Fruit fly (Drosophila melanogaster): ENCODE results near the gene Polr1E.

Gene Polr1E

DNA sequence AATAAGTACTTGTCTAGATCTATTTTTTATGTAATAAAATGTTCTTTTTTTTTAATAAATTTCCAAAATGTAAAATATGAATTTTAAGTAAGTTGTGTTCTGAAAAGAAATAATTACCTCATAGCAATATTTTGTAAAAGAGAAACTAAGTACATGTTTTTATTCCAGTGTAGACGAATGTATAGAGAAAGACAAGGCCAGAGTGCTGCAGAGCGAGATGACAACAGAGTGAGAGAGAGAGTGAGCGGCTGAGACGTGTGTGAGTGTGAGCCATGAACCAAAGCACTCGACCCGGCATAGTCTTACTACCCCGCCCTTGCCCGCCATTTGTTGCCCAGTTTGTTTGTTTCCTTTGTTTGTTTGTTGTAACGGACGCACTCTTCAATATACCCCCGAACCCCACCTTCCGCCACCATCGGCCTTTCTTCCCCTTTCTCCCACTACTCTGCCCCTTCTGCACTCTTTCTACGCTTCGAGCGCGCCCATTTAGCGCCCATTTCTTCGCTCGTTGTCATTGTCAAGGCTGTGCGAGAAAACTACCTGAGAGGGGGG is 9.9 kb upstream of the Polr1E start (continued):
- TF ChIP-seq chinmo (GFP tag; IDR thresholded peaks at IDR 0.05; ENCODE audit: partially characterized antibody) (peak; percentile 78; the same call in 2 of the 4 replicates), slbo (GFP tag; IDR thresholded peaks at IDR 0.05) (peak; percentile 50), Usf (GFP tag; optimal IDR thresholded peaks at IDR 0.05) (no peak), CG7928 (GFP tag; optimal IDR thresholded peaks at IDR 0.05) (no peak), CG8089 (GFP tag; optimal IDR thresholded peaks at IDR 0.05) (peak; percentile 52), CG31388 (GFP tag; optimal IDR thresholded peaks at IDR 0.05) (no peak), CG6272 (GFP tag; IDR thresholded peaks at IDR 0.05) (0 out of 2 replicates have a peak, but pooled peaks have one; percentile 30), hkb (optimal IDR thresholded peaks at IDR 0.05) (no peak), hkb (GFP tag; IDR thresholded peaks at IDR 0.05) (peak; percentile 73), CG10979 (tag; optimal IDR thresholded peaks at IDR 0.05) (peak; percentile 66), fd102C (GFP tag; optimal IDR thresholded peaks at IDR 0.05) (no peak), CG8924 (tag; optimal IDR thresholded peaks at IDR 0.05) (peak; percentile 73), Asciz (GFP tag; optimal IDR thresholded peaks at IDR 0.05) (peak; percentile 77), aop (GFP tag; IDR thresholded peaks at IDR 0.05) (peak; percentile 84; the same call in 1 of the 2 replicates), CG10209 (GFP tag; optimal IDR thresholded peaks at IDR 0.05) (peak; percentile 48), pum (GFP tag; optimal IDR thresholded peaks at IDR 0.05) (peak; percentile 14), Six4 (GFP tag; optimal IDR thresholded peaks at IDR 0.05) (no peak), Hey (tag; optimal IDR thresholded peaks at IDR 0.05) (peak; percentile 45), en (GFP tag; optimal IDR thresholded peaks at IDR 0.05) (no peak), eve (GFP tag; optimal IDR thresholded peaks at IDR 0.05) (no peak), Tbp (GFP tag; optimal IDR thresholded peaks at IDR 0.05) (no peak), br (optimal IDR thresholded peaks at IDR 0.05) (no peak), Atf6 (GFP tag; IDR thresholded peaks at IDR 0.05) (no peak), Sry-δ (GFP tag; optimal IDR thresholded peaks at IDR 0.05) (no peak), trem (tag; optimal IDR thresholded peaks at IDR 0.05) (no peak), CG1832 (GFP tag; optimal IDR thresholded peaks at IDR 0.05) (peak; percentile 71), ab (GFP tag; optimal IDR thresholded peaks at IDR 0.05) (peak; percentile 25), CG32532 (GFP tag; IDR thresholded peaks at IDR 0.05) (peak; percentile 50; the same call in 1 of the 2 replicates), CG6654 (GFP tag; optimal IDR thresholded peaks at IDR 0.05) (no peak), CG10565 (GFP tag; optimal IDR thresholded peaks at IDR 0.05) (no peak), CG17802 (tag; optimal IDR thresholded peaks at IDR 0.05) (peak; percentile 54), Sox102F (GFP tag; optimal IDR thresholded peaks at IDR 0.05) (peak; percentile 58), pho (GFP tag; optimal IDR thresholded peaks at IDR 0.05) (no peak), gfzf (GFP tag; optimal IDR thresholded peaks at IDR 0.05) (no peak), sr (GFP tag; IDR thresholded peaks at IDR 0.05) (peak; percentile 30; the same call in 1 of the 3 replicates), btn (GFP tag; optimal IDR thresholded peaks at IDR 0.05) (no peak), esg (GFP tag; conservative IDR thresholded peaks at IDR 0.05) (no peak), CoRest (tag; optimal IDR thresholded peaks at IDR 0.05) (peak; percentile 85), Vsx1 (GFP tag; optimal IDR thresholded peaks at IDR 0.05) (peak; percentile 2), gsb-n (tag; optimal IDR thresholded peaks at IDR 0.05) (peak; percentile 65), Fer1 (GFP tag; optimal IDR thresholded peaks at IDR 0.05) (peak; percentile 59), klu (GFP tag; IDR thresholded peaks at IDR 0.05) (no peak), tin (GFP tag; optimal IDR thresholded peaks at IDR 0.05) (peak; percentile 35), abd-A (tag; optimal IDR thresholded peaks at IDR 0.05) (peak; percentile 97), Hr39 (optimal IDR thresholded peaks at IDR 0.05) (no peak), ERR (GFP tag; optimal IDR thresholded peaks at IDR 0.05) (no peak), Opbp (GFP tag; IDR thresholded peaks at IDR 0.05; ENCODE audit: partially characterized antibody) (no peak), Chrac-16 (GFP tag; optimal IDR thresholded peaks at IDR 0.05) (no peak), CG1603 (tag; optimal IDR thresholded peaks at IDR 0.05) (peak; percentile 79), CG3065 (GFP tag; optimal IDR thresholded peaks at IDR 0.05) (no peak), CG9727 (GFP tag; optimal IDR thresholded peaks at IDR 0.05) (peak; percentile 81), CG7745 (tag; optimal IDR thresholded peaks at IDR 0.05) (no peak)
